Worm (Caenorhabditis elegans) whole organism, late embryonic: ENCODE results near the gene srm-5.

Experiments
- C08G9.2 ChIP-seq: sonication (generic microtip); optimal IDR thresholded peaks from 2 replicates; lab custom pipeline; 2016; ENCODE audit warnings: mild to moderate bottlenecking, missing genetic modification characterization, moderate library complexity, missing compliant biosample characterization
- C38D4.7 ChIP-seq: fragments of 200-800 bp; sonication (Bioruptor generic); optimal IDR thresholded peaks from 2 replicates; lab custom pipeline; 2018; ENCODE audit warnings: mild to moderate bottlenecking, missing genetic modification characterization, moderate library complexity, missing compliant biosample characterization
- F13H6.1 ChIP-seq: sonication (generic microtip); optimal IDR thresholded peaks from 2 replicates; lab custom pipeline; 2016; ENCODE audit warnings: missing genetic modification characterization, missing compliant biosample characterization
- K02D7.2 ChIP-seq: sonication (generic microtip); optimal IDR thresholded peaks from 2 replicates; lab custom pipeline; 2017; ENCODE audit warnings: mild to moderate bottlenecking, missing genetic modification characterization, missing compliant biosample characterization
- K09A11.1 ChIP-seq: sonication (generic microtip); optimal IDR thresholded peaks from 2 replicates; lab custom pipeline; 2017; ENCODE audit warnings: antibody characterized with exemption, mild to moderate bottlenecking, missing genetic modification characterization, missing compliant biosample characterization; ENCODE audit not compliant: insufficient read depth
- Y22D7AL.16 ChIP-seq: sonication (generic microtip); optimal IDR thresholded peaks from 2 replicates; lab custom pipeline; 2016; ENCODE audit warnings: missing genetic modification characterization, missing compliant biosample characterization
- ahr-1 ChIP-seq: sonication (generic microtip); optimal IDR thresholded peaks from 2 replicates; lab custom pipeline; 2016; ENCODE audit warnings: missing genetic modification characterization, missing compliant biosample characterization
- ceh-18 ChIP-seq: sonication (generic microtip); optimal IDR thresholded peaks from 2 replicates; lab custom pipeline; 2016; ENCODE audit warnings: missing genetic modification characterization, missing compliant biosample characterization
- ceh-19 ChIP-seq: fragments of 200-800 bp; sonication (Bioruptor generic); optimal IDR thresholded peaks from 2 replicates; lab custom pipeline; 2018; ENCODE audit warnings: mild to moderate bottlenecking, missing genetic modification characterization, missing compliant biosample characterization
- ceh-2 ChIP-seq: sonication (generic microtip); optimal IDR thresholded peaks from 2 replicates; lab custom pipeline; 2016; ENCODE audit warnings: missing genotype, missing genetic modification characterization, missing compliant biosample characterization
- ceh-22 ChIP-seq: sonication (generic microtip); optimal IDR thresholded peaks from 2 replicates; lab custom pipeline; 2017; ENCODE audit warnings: missing biosample characterization, missing genetic modification characterization
- ceh-30 ChIP-seq: fragments of 150-350 bp; optimal IDR thresholded peaks from 2 replicates; lab custom pipeline; 2014; ENCODE audit warnings: missing biosample characterization, missing genetic modification characterization
- ceh-31 ChIP-seq: sonication (generic microtip); optimal IDR thresholded peaks from 2 replicates; lab custom pipeline; 2016; ENCODE audit warnings: missing genetic modification characterization, missing compliant biosample characterization
- ceh-34 ChIP-seq: sonication (generic microtip); optimal IDR thresholded peaks from 2 replicates; lab custom pipeline; 2016; ENCODE audit warnings: mild to moderate bottlenecking, missing genetic modification characterization, missing compliant biosample characterization
- ceh-48 ChIP-seq: sonication (generic microtip); optimal IDR thresholded peaks from 2 replicates; lab custom pipeline; 2016; ENCODE audit warnings: missing genetic modification characterization, inconsistent platforms, missing compliant biosample characterization
- ceh-9 ChIP-seq: sonication (generic microtip); optimal IDR thresholded peaks from 2 replicates; lab custom pipeline; 2016; ENCODE audit warnings: mild to moderate bottlenecking, missing genetic modification characterization, inconsistent platforms, missing compliant biosample characterization
- dve-1 ChIP-seq: sonication (generic microtip); optimal IDR thresholded peaks from 2 replicates; lab custom pipeline; 2017; ENCODE audit warnings: antibody characterized with exemption, mild to moderate bottlenecking, missing genetic modification characterization, missing compliant biosample characterization
- elt-2 ChIP-seq: sonication (generic microtip); optimal IDR thresholded peaks from 2 replicates; lab custom pipeline; 2016; ENCODE audit warnings: missing genetic modification reagents, missing genetic modification characterization, missing compliant biosample characterization
- elt-4 ChIP-seq: sonication (generic microtip); optimal IDR thresholded peaks from 2 replicates; lab custom pipeline; 2016; ENCODE audit warnings: missing genetic modification characterization, missing compliant biosample characterization
- ets-4 ChIP-seq: sonication (generic microtip); optimal IDR thresholded peaks from 2 replicates; lab custom pipeline; 2016; ENCODE audit warnings: missing genetic modification characterization, missing compliant biosample characterization
- fax-1 ChIP-seq: sonication (generic microtip); optimal IDR thresholded peaks from 2 replicates; lab custom pipeline; 2016; ENCODE audit warnings: missing genotype, missing genetic modification characterization, missing compliant biosample characterization
- fkh-10 ChIP-seq: fragments of 150-350 bp; optimal IDR thresholded peaks from 2 replicates; lab custom pipeline; 2014; ENCODE audit warnings: missing biosample characterization, missing genetic modification reagents, missing genetic modification characterization
- fkh-6 ChIP-seq: sonication (generic microtip); optimal IDR thresholded peaks from 2 replicates; lab custom pipeline; 2016; ENCODE audit warnings: missing genetic modification characterization, missing compliant biosample characterization
- hlh-6 ChIP-seq: sonication (generic microtip); optimal IDR thresholded peaks from 2 replicates; lab custom pipeline; 2016; ENCODE audit warnings: missing genotype, missing genetic modification characterization, missing compliant biosample characterization
- hlh-8 ChIP-seq: sonication (generic microtip); optimal IDR thresholded peaks from 2 replicates; lab custom pipeline; 2016; ENCODE audit warnings: missing genotype, missing genetic modification characterization, missing compliant biosample characterization
- lin-11 ChIP-seq: fragments of 200-800 bp; sonication (Bioruptor generic); optimal IDR thresholded peaks from 2 replicates; lab custom pipeline; 2018; ENCODE audit warnings: mild to moderate bottlenecking, missing genetic modification characterization, missing compliant biosample characterization
- madf-2 ChIP-seq: sonication (generic microtip); optimal IDR thresholded peaks from 2 replicates; lab custom pipeline; 2017; ENCODE audit warnings: missing genetic modification characterization, missing compliant biosample characterization
- mec-3 ChIP-seq: sonication (generic microtip); optimal IDR thresholded peaks from 2 replicates; lab custom pipeline; 2016; ENCODE audit warnings: borderline replicate concordance, missing genetic modification characterization, missing compliant biosample characterization
- nfya-1 ChIP-seq: sonication (generic microtip); optimal IDR thresholded peaks from 2 replicates; lab custom pipeline; 2017; ENCODE audit warnings: missing genetic modification characterization, mild to moderate bottlenecking, missing compliant biosample characterization, antibody characterized with exemption, moderate library complexity
- nhr-11 ChIP-seq: fragments of 150-350 bp; optimal IDR thresholded peaks from 2 replicates; lab custom pipeline; 2014; ENCODE audit warnings: missing biosample characterization, missing genetic modification characterization
- nhr-232 ChIP-seq: sonication (generic microtip); optimal IDR thresholded peaks from 2 replicates; lab custom pipeline; 2016; ENCODE audit warnings: missing genetic modification characterization, missing compliant biosample characterization
- npax-4 ChIP-seq: sonication (generic microtip); optimal IDR thresholded peaks from 2 replicates; lab custom pipeline; 2016; ENCODE audit warnings: missing genetic modification characterization, missing compliant biosample characterization
- odd-2 ChIP-seq: sonication (generic microtip); optimal IDR thresholded peaks from 2 replicates; lab custom pipeline; 2017; ENCODE audit warnings: antibody characterized with exemption, mild to moderate bottlenecking, missing genetic modification characterization, missing compliant biosample characterization
- pag-3 ChIP-seq: sonication (generic microtip); optimal IDR thresholded peaks from 2 replicates; lab custom pipeline; 2016; ENCODE audit warnings: missing compliant biosample characterization, missing genetic modification characterization, borderline replicate concordance
- pha-2 ChIP-seq: sonication (generic microtip); optimal IDR thresholded peaks from 2 replicates; lab custom pipeline; 2017; ENCODE audit warnings: mild to moderate bottlenecking, missing genetic modification characterization, missing compliant biosample characterization
- pha-4 ChIP-seq: fragments of 150-350 bp; optimal IDR thresholded peaks from 2 replicates; lab custom pipeline; 2018; ENCODE audit warnings: missing biosample characterization, missing genetic modification reagents, missing genetic modification characterization
- ref-2 ChIP-seq: sonication (generic microtip); optimal IDR thresholded peaks from 2 replicates; lab custom pipeline; 2016; ENCODE audit warnings: missing genetic modification characterization, missing compliant biosample characterization
- rnt-1 ChIP-seq: sonication (generic microtip); optimal IDR thresholded peaks from 2 replicates; lab custom pipeline; 2016; ENCODE audit warnings: missing genetic modification characterization, missing compliant biosample characterization
- sdc-2 ChIP-seq: sonication (generic microtip); optimal IDR thresholded peaks from 2 replicates; lab custom pipeline; 2016; ENCODE audit warnings: missing genotype, missing genetic modification characterization, missing compliant biosample characterization
- sox-2 ChIP-seq: fragments of 200-800 bp; sonication (Bioruptor generic); IDR thresholded peaks from 2 replicates; pipeline ENCODE4 v1.3.6; 2022; ENCODE audit warnings: missing genetic modification reagents, missing genetic modification characterization, missing compliant biosample characterization
- syd-9 ChIP-seq: sonication (generic microtip); optimal IDR thresholded peaks from 2 replicates; lab custom pipeline; 2016; ENCODE audit warnings: mild to moderate bottlenecking, missing genetic modification characterization, moderate library complexity, missing compliant biosample characterization
- tbx-2 ChIP-seq: sonication (generic microtip); optimal IDR thresholded peaks from 2 replicates; lab custom pipeline; 2016; ENCODE audit warnings: missing genetic modification characterization, missing compliant biosample characterization
- ttx-3 ChIP-seq: sonication (generic microtip); optimal IDR thresholded peaks from 2 replicates; lab custom pipeline; 2016; ENCODE audit warnings: missing genetic modification reagents, missing genetic modification characterization, missing compliant biosample characterization
- unc-3 ChIP-seq, 2 experiments: fragments of 200-800 bp in 1 of 2; sonication (Bioruptor generic) in 1 of 2; sonication (generic microtip) in 1 of 2; conservative IDR thresholded peaks in 1 of 2; optimal IDR thresholded peaks in 1 of 2; 2 replicates each; pipeline versions ENCODE4 v1.3.6 to Lab custom; 2016 to 2022; ENCODE audit warnings: missing compliant biosample characterization in 2 of 2, missing genetic modification characterization in 2 of 2, missing genetic modification reagents in 1 of 2
- unc-42 ChIP-seq: sonication (generic microtip); optimal IDR thresholded peaks from 2 replicates; lab custom pipeline; 2016; ENCODE audit warnings: missing genotype, missing genetic modification characterization, missing compliant biosample characterization
- unc-86 ChIP-seq: sonication (generic microtip); optimal IDR thresholded peaks from 2 replicates; lab custom pipeline; 2016; ENCODE audit warnings: missing genetic modification characterization, missing compliant biosample characterization
- ztf-16 ChIP-seq: sonication (generic microtip); optimal IDR thresholded peaks from 2 replicates; lab custom pipeline; 2017; ENCODE audit warnings: missing genetic modification characterization, missing compliant biosample characterization

Gene srm-5

DNA sequence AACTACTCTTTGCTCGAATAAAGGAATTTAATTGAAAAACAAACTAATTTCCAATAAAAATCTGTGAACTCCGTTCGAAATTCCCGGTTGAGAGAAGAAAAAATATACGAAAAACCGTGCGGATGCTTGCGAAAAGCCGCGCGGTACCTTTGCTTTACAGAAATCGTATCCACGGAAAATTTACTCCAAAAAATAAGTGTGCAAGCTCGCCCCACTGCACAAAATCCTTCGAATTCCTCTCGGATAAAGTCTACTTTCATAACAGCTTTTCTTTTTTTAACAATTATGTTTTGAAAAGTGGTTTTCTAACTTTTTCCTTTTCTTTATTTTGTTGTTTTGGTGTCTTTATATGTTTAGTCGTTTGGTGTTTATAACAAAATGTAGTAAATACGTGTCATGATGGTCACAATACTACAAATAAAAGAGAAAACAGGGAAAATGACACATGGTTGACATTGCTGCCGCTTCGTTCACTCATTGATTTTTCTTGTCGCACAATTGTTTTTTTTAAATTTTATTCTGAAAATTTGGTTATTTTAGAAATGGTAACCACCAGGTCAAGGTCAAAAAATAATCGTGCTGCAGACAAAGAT lies 12.3 kb downstream of the srm-5 start, which contains the start of gene cept-2 (continued):
- TF ChIP-seq unc-42 (tag; lab: Kevin White, UChicago) (peak; percentile 83), npax-4 (no peak), K02D7.2 (tag; lab: Kevin White, UChicago) (no peak), elt-2 (no peak), fkh-10 (GFP tag; lab: Kevin White, UChicago) (no peak), hlh-8 (tag; lab: Kevin White, UChicago) (peak; percentile 58), fax-1 (tag; lab: Kevin White, UChicago) (peak; percentile 75), rnt-1 (tag; lab: Kevin White, UChicago) (peak; percentile 84), tbx-2 (tag; lab: Kevin White, UChicago) (peak; percentile 87), ceh-2 (tag; lab: Kevin White, UChicago) (peak; percentile 55), ceh-31 (tag; lab: Kevin White, UChicago) (peak; percentile 94), unc-86 (peak; percentile 59), pha-4 (tag; lab: Kevin White, UChicago) (no peak), ceh-48 (tag; lab: Kevin White, UChicago) (no peak), sdc-2 (no peak), odd-2 (no peak), dve-1 (tag; lab: Kevin White, UChicago) (peak; percentile 56)

DNA sequence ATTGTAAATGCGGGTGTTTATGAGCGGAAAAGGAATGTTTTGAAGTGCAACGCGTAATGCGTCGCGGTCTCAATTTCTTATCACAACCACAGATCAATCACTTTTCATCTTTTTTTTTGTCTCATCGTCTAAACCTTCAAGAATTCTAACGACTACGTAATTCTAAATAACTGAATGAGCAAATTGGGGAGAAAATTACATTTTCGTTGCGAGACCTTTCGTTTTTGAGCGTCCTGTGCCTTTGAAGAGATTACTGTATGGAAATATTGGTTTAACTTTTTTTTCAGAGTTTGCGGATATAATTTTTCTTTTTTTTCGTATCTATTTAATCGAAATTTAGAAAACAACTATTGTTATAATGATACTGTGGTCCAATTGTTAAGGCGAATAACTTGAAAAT lies 15.5 kb downstream of the srm-5 start:
- no peak for TF ChIP-seq ahr-1
- no peak for TF ChIP-seq pag-3
- no peak for TF ChIP-seq npax-4
- no peak for TF ChIP-seq ceh-18 (tag; lab: Kevin White, UChicago)
- no peak for TF ChIP-seq hlh-6 (tag; lab: Kevin White, UChicago)
- TF ChIP-seq C08G9.2 (tag; lab: Kevin White, UChicago), result no peak
- no peak for TF ChIP-seq ceh-19
- TF ChIP-seq ceh-22 (tag; lab: Kevin White, UChicago), result no peak
- no peak for TF ChIP-seq pha-2 (tag; lab: Kevin White, UChicago)
- no peak for TF ChIP-seq tbx-2 (tag; lab: Kevin White, UChicago)
- no peak for TF ChIP-seq unc-42 (tag; lab: Kevin White, UChicago)

- TF ChIP-seq pha-4 (tag; lab: Kevin White, UChicago) (no peak), ceh-9 (tag; lab: Kevin White, UChicago) (no peak), pag-3 (no peak), lin-11 (tag; lab: Kevin White, UChicago) (no peak), fax-1 (tag; lab: Kevin White, UChicago) (no peak), C38D4.7 (GFP tag; lab: Kevin White, UChicago) (no peak), syd-9 (peak; percentile 24), nhr-11 (no peak), K02D7.2 (tag; lab: Kevin White, UChicago) (no peak), K09A11.1 (tag; lab: Kevin White, UChicago) (no peak), unc-86 (no peak), tbx-2 (tag; lab: Kevin White, UChicago) (peak; percentile 75), Y22D7AL.16 (tag; lab: Kevin White, UChicago) (no peak), nhr-232 (tag; lab: Kevin White, UChicago) (no peak), pha-2 (tag; lab: Kevin White, UChicago) (no peak), elt-2 (no peak), madf-2 (tag; lab: Kevin White, UChicago) (peak; percentile 0), ztf-16 (tag; lab: Kevin White, UChicago) (no peak), rnt-1 (tag; lab: Kevin White, UChicago) (peak; percentile 60), ttx-3 (tag; lab: Kevin White, UChicago) (no peak), fkh-10 (GFP tag; lab: Kevin White, UChicago) (peak; percentile 14), ref-2 (tag; lab: Kevin White, UChicago) (peak; percentile 54), mec-3 (tag; lab: Kevin White, UChicago) (no peak), sox-2 (GFP tag; lab: Robert Waterston, UW) (no peak), ceh-31 (tag; lab: Kevin White, UChicago) (peak; percentile 78), ets-4 (tag; lab: Kevin White, UChicago) (peak; percentile 38), nfya-1 (tag; lab: Kevin White, UChicago) (peak; percentile 62), elt-4 (no peak), fkh-6 (tag; lab: Kevin White, UChicago) (peak; percentile 53), F13H6.1 (peak; percentile 3), unc-3 (GFP tag; conservative IDR thresholded peaks at IDR 0.05; lab: Robert Waterston, UW) (no peak), unc-3 (tag; optimal IDR thresholded peaks at IDR 0.05; lab: Kevin White, UChicago) (no peak), ceh-34 (peak; percentile 43), ceh-30 (no peak)
Measured at ce11 chrV:14350949-14351348, 15.9 kb downstream of the srm-5 start.
